Fruit fly (Drosophila melanogaster): ENCODE data around the gene TTLL5.
"Not testable (repeated sequence)": the region's sequence is repeated elsewhere in the genome, so short reads cannot be mapped to it uniquely, and the experiment has no call there.

The TTLL5 gene

dm6 chr3R:25122736-25123211 is at the start of gene TTLL5, which contains the start of gene CG31510:
Gene TTLL5, minus strand, starts transcription at chr3R:25122920.
Gene CG31510, minus strand, starts transcription at chr3R:25122920.
- TF ChIP-seq CTCF (optimal IDR thresholded peaks at IDR 0.05) (no peak), CG8478 (optimal IDR thresholded peaks at IDR 0.05) (no peak)

dm6 chr3R:25172353-25172752 is 49.6 kb upstream of the TTLL5 start:
- no peak for TF ChIP-seq CTCF (optimal IDR thresholded peaks at IDR 0.05)
- TF ChIP-seq CG8478 (optimal IDR thresholded peaks at IDR 0.05) = no peak

- no peak for TF ChIP-seq CG8478 (optimal IDR thresholded peaks at IDR 0.05)
- TF ChIP-seq CTCF (optimal IDR thresholded peaks at IDR 0.05) = no peak
Observed at dm6 chr3R:25168259-25168972, 45.7 kb upstream of the TTLL5 start.

dm6 chr3R:25167407-25168191 is 44.9 kb upstream of the TTLL5 start:
- TF ChIP-seq CG8478 (optimal IDR thresholded peaks at IDR 0.05) (no peak), CTCF (optimal IDR thresholded peaks at IDR 0.05) (no peak)

dm6 chr3R:25166788-25167187 is 44.1 kb upstream of the TTLL5 start:
- TF ChIP-seq CG8478 (optimal IDR thresholded peaks at IDR 0.05) (no peak), CTCF (optimal IDR thresholded peaks at IDR 0.05) (no peak)

dm6 chr3R:25161520-25161919 is 38.8 kb upstream of the TTLL5 start:
- TF ChIP-seq CTCF (optimal IDR thresholded peaks at IDR 0.05) = no peak
- no peak for TF ChIP-seq CG8478 (optimal IDR thresholded peaks at IDR 0.05)

- no peak for TF ChIP-seq CG8478 (optimal IDR thresholded peaks at IDR 0.05)
- TF ChIP-seq CTCF (optimal IDR thresholded peaks at IDR 0.05) = no peak
Observed at dm6 chr3R:25152342-25152741, 29.6 kb upstream of the TTLL5 start.

- TF ChIP-seq CTCF (optimal IDR thresholded peaks at IDR 0.05) (no peak), CG8478 (optimal IDR thresholded peaks at IDR 0.05) (no peak)
Observed at dm6 chr3R:25137565-25138367, 15.0 kb upstream of the TTLL5 start, which contains the start of gene danr. Gene danr, plus strand, starts transcription at chr3R:25138072.

dm6 chr3R:25131042-25131441 is 8.3 kb upstream of the TTLL5 start, which contains the start of gene Bili:
Gene Bili, plus strand, starts transcription at chr3R:25131306.
- TF ChIP-seq CG8478, CTCF (optimal IDR thresholded peaks at IDR 0.05): not testable (repeated sequence)

dm6 chr3R:25127231-25127689 is 4.5 kb upstream of the TTLL5 start, which contains the start of the genes Mocs2A, Mocs2B and Clbn:
Gene Mocs2A, minus strand, starts transcription at chr3R:25127359.
Gene Mocs2B, minus strand, starts transcription at chr3R:25127359.
Gene Clbn, plus strand, starts transcription at chr3R:25127502.
- no peak for TF ChIP-seq CTCF (optimal IDR thresholded peaks at IDR 0.05)
- TF ChIP-seq CG8478 (optimal IDR thresholded peaks at IDR 0.05) = no peak

- no peak for TF ChIP-seq CTCF (optimal IDR thresholded peaks at IDR 0.05)
- TF ChIP-seq CG8478 (optimal IDR thresholded peaks at IDR 0.05) = no peak
Observed at dm6 chr3R:25126823-25127222, 4.1 kb upstream of the TTLL5 start.

- not testable (repeated sequence) for TF ChIP-seq CTCF, CG8478 (optimal IDR thresholded peaks at IDR 0.05)
Observed at dm6 chr3R:25123262-25123661, 542 bp upstream of the TTLL5 start, which contains the start of gene vig2. Gene vig2, plus strand, starts transcription at chr3R:25123373.

- TF ChIP-seq CG8478 (optimal IDR thresholded peaks at IDR 0.05) (no peak), CTCF (optimal IDR thresholded peaks at IDR 0.05) (peak; percentile 38 to 68)
Observed at dm6 chr3R:25112466-25112939, 10.2 kb downstream of the TTLL5 start, which contains the start of gene Nepl16. Gene Nepl16, minus strand, starts transcription at chr3R:25112516.

- TF ChIP-seq CTCF (optimal IDR thresholded peaks at IDR 0.05) (no peak), CG8478 (optimal IDR thresholded peaks at IDR 0.05) (no peak)
Observed at dm6 chr3R:25108932-25109331, 13.8 kb downstream of the TTLL5 start, which contains the start of gene CG34027. Gene CG34027, minus strand, starts transcription at chr3R:25109032.

All from S2 (cell line).